Worm (Caenorhabditis elegans): Measurements from ENCODE around the gene nyn-1.

Gene nyn-1

DNA sequence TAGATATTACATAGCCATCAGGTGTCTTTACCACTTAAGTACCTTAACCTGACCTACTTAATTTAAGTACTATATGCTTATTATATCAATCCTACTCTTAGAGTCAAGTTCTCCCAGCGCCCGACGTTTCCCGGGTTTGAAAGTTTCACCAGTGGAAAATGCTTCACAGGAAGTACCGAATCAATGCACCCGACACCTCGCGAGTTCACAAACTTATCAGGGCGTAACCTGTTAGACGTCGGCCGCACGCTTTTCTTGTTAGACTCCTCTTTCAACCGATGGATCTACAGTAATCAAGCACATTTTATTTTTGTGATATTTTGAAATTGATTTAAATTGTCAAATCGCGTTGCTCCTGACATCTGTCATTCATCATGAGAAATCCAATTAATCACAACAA is 8.5 kb upstream of the nyn-1 start:
- TF ChIP-seq snpc-4 (tag; optimal IDR thresholded peaks at IDR 0.05) (peak; percentile 55), fkh-8 (tag; optimal IDR thresholded peaks at IDR 0.05) (no peak)

DNA sequence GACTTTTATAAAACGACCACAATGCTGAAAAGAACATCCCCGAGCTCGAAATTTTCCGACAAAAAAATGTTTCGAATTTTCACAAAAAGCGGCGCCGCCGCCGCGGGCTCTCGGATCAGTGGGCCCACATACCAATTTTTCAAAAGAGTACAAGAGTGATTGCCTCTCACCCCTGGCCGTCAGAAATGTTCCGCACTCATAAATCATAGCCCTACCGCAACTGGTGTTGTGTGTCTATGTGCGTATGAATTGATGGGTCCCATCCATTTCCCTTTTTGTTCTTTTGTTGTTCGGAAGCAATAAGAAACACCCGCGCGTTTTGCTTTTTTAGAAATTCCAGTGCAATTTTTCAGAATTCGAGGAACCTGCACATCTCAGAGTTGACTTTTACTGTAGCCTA is 7.8 kb upstream of the nyn-1 start:
- TF ChIP-seq lin-39 (tag; optimal IDR thresholded peaks at IDR 0.05): peak; percentile 51
- no peak for TF ChIP-seq nhr-11 (tag; optimal IDR thresholded peaks at IDR 0.05)
- TF ChIP-seq lin-14 (GFP tag; optimal IDR thresholded peaks at IDR 0.05): peak; percentile 31
- peak; percentile 79 for TF ChIP-seq mab-9 (GFP tag; IDR thresholded peaks at IDR 0.05)

DNA sequence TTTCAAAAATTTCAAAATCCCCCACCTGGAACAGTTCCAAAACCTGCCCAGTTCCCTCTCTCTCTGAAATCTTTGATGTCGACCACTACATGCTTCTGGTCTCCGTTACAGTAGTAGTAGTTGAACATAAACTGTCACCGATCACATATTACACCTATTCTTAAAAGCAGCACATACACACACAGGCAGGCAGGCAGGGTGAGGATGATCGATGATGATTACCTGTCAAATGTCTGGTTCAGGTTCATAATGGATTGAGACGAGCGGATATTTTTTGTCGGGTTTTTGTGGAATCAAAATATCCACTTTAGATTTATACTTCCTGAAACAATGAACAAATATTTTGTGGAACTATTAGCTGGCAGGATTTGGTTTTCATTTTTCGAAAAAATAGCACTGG is 7.2 kb upstream of the nyn-1 start:
- TF ChIP-seq sptf-1 (tag; optimal IDR thresholded peaks at IDR 0.05) (no peak), tbx-2 (tag; optimal IDR thresholded peaks at IDR 0.05) (peak; percentile 14)

DNA sequence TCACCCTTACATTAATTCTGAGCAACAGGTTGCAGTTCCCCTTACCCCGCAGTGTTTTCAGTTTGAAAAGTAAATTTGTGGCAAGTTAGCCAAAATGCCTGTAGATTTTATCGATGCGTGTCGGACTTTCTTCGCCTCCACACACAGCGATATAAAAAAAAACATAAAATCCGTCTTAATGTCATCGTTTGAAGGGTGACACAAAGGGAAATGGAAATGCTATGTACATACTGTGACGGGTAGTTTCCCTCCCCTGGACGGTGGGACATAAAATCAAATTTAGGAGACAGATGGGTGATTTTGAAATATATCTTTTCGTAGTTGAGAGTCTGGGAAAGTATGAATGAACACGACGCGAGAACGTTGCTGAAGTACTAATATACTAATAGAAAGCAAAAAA is 5.7 kb upstream of the nyn-1 start:
- no peak for TF ChIP-seq fkh-10 (GFP tag; optimal IDR thresholded peaks at IDR 0.05)
- TF ChIP-seq nhr-77 (tag; optimal IDR thresholded peaks at IDR 0.05): no peak
- no peak for TF ChIP-seq ceh-90 (tag; optimal IDR thresholded peaks at IDR 0.05)
- no peak for TF ChIP-seq unc-30 (tag; optimal IDR thresholded peaks at IDR 0.05)
- TF ChIP-seq hlh-17 (GFP tag; optimal IDR thresholded peaks at IDR 0.05; ENCODE audit: borderline replicate concordance): no peak
- TF ChIP-seq fos-1 (tag; optimal IDR thresholded peaks at IDR 0.05): no peak
- no peak for TF ChIP-seq lin-15B (tag; optimal IDR thresholded peaks at IDR 0.05)
- no peak for TF ChIP-seq nhr-28 (tag; optimal IDR thresholded peaks at IDR 0.05)
- no peak for TF ChIP-seq fkh-8 (tag; optimal IDR thresholded peaks at IDR 0.05)
- TF ChIP-seq nhr-71 (tag; optimal IDR thresholded peaks at IDR 0.05): no peak
- TF ChIP-seq ztf-11 (tag; optimal IDR thresholded peaks at IDR 0.05): no peak
- no peak for TF ChIP-seq unc-98 (GFP tag; IDR thresholded peaks at IDR 0.05)
- TF ChIP-seq lsy-2 (tag; optimal IDR thresholded peaks at IDR 0.05): no peak
- no peak for TF ChIP-seq nhr-47 (tag; optimal IDR thresholded peaks at IDR 0.05)
- TF ChIP-seq egl-27 (tag; optimal IDR thresholded peaks at IDR 0.05): no peak
- TF ChIP-seq pqm-1 (tag; optimal IDR thresholded peaks at IDR 0.05): no peak
- TF ChIP-seq jun-1 (tag; optimal IDR thresholded peaks at IDR 0.05): no peak
- TF ChIP-seq blmp-1 (tag; optimal IDR thresholded peaks at IDR 0.05): peak; percentile 62
- peak; percentile 4 for TF ChIP-seq irx-1 (tag; optimal IDR thresholded peaks at IDR 0.05)
- peak; percentile 13 for TF ChIP-seq lin-14 (GFP tag; optimal IDR thresholded peaks at IDR 0.05)
- TF ChIP-seq mep-1 (tag; optimal IDR thresholded peaks at IDR 0.05): no peak
- no peak for TF ChIP-seq nhr-237 (tag; optimal IDR thresholded peaks at IDR 0.05)
- no peak for TF ChIP-seq aly-2 (tag; optimal IDR thresholded peaks at IDR 0.05)
- no peak for TF ChIP-seq ets-5 (GFP tag; IDR thresholded peaks at IDR 0.05)
- no peak for TF ChIP-seq dpl-1 (GFP tag; optimal IDR thresholded peaks at IDR 0.05)
- TF ChIP-seq snu-23 (GFP tag; optimal IDR thresholded peaks at IDR 0.05): no peak
- peak; percentile 30 for TF ChIP-seq nhr-85 (tag)
- TF ChIP-seq C34B4.2 (tag; optimal IDR thresholded peaks at IDR 0.05): no peak
- no peak for TF ChIP-seq sox-4 (tag; optimal IDR thresholded peaks at IDR 0.05)
- TF ChIP-seq efl-1 (optimal IDR thresholded peaks at IDR 0.05): no peak
- TF ChIP-seq efl-1 (GFP tag; optimal IDR thresholded peaks at IDR 0.05 in 1 of 2): peak in 1 of 2 experiments; percentile 84
- no peak for TF ChIP-seq ceh-82 (tag; optimal IDR thresholded peaks at IDR 0.05)
- no peak for TF ChIP-seq lin-13 (GFP tag; optimal IDR thresholded peaks at IDR 0.05)
- TF ChIP-seq vab-15 (tag; optimal IDR thresholded peaks at IDR 0.05): no peak
